Fruit fly (Drosophila melanogaster): ENCODE data around the gene Rab11.

Rab11 gene

dm6 chr3R:21116057-21116456, 4.8 kb downstream of the Rab11 start, which contains the start of gene ppan:
TSS of gene ppan (plus strand) at chr3R:21116254.
- no peak for TF ChIP-seq sens-2 (GFP tag; IDR thresholded peaks at IDR 0.05)
- peak; percentile 53 for TF ChIP-seq Bgb (GFP tag; IDR thresholded peaks at IDR 0.05; ENCODE audit: partially characterized antibody)
- TF ChIP-seq Rfx (GFP tag; IDR thresholded peaks at IDR 0.05) = no peak
- TF ChIP-seq ssp (GFP tag; IDR thresholded peaks at IDR 0.05) = peak; percentile 46
- no peak for TF ChIP-seq az2 (GFP tag; optimal IDR thresholded peaks at IDR 0.05)
- TF ChIP-seq CG4617 (GFP tag; optimal IDR thresholded peaks at IDR 0.05; ENCODE audit: borderline replicate concordance) = peak; percentile 16
- TF ChIP-seq Dll (GFP tag; IDR thresholded peaks at IDR 0.05; ENCODE audit: partially characterized antibody) = 0 out of 4 replicates have a peak, but pooled peaks have one; percentile 34
- TF ChIP-seq CG7372 (GFP tag; IDR thresholded peaks at IDR 0.05) = no peak
- 0 out of 2 replicates have a peak, but pooled peaks have one; percentile 31 for TF ChIP-seq bbx (GFP tag; IDR thresholded peaks at IDR 0.05; ENCODE audit: partially characterized antibody)
- peak; percentile 44 for TF ChIP-seq CG2116 (GFP tag; optimal IDR thresholded peaks at IDR 0.05)
- TF ChIP-seq peb (GFP tag; IDR thresholded peaks at IDR 0.05) = no peak
- no peak for TF ChIP-seq CG10366 (GFP tag; IDR thresholded peaks at IDR 0.05)
- TF ChIP-seq Meics (GFP tag; optimal IDR thresholded peaks at IDR 0.05) = no peak
- no peak for TF ChIP-seq danr (GFP tag; IDR thresholded peaks at IDR 0.05)
- TF ChIP-seq corto (GFP tag; optimal IDR thresholded peaks at IDR 0.05) = no peak
- TF ChIP-seq HmgZ (tag; optimal IDR thresholded peaks at IDR 0.05) = peak; percentile 23
- no peak for TF ChIP-seq Xbp1 (GFP tag; optimal IDR thresholded peaks at IDR 0.05)
- TF ChIP-seq Lhr (GFP tag; optimal IDR thresholded peaks at IDR 0.05) = no peak
- TF ChIP-seq CG13775 (GFP tag; optimal IDR thresholded peaks at IDR 0.05) = no peak
- TF ChIP-seq chm (GFP tag; IDR thresholded peaks at IDR 0.05) = no peak
- TF ChIP-seq Bdp1 (GFP tag; optimal IDR thresholded peaks at IDR 0.05) = no peak
- peak; percentile 53; the same call in 1 of the 2 replicates for TF ChIP-seq CG3847 (GFP tag; IDR thresholded peaks at IDR 0.05)
- TF ChIP-seq CG16813 (GFP tag; IDR thresholded peaks at IDR 0.05; ENCODE audit: partially characterized antibody) = peak; percentile 15; the same call in 1 of the 3 replicates
- TF ChIP-seq Ets97D (GFP tag; optimal IDR thresholded peaks at IDR 0.05) = peak; percentile 58
- TF ChIP-seq Opbp (GFP tag; IDR thresholded peaks at IDR 0.05; ENCODE audit: partially characterized antibody) = peak; percentile 17; the same call in 1 of the 3 replicates
- peak; percentile 70 for TF ChIP-seq Med (GFP tag)
- no peak for TF ChIP-seq fu2 (GFP tag; optimal IDR thresholded peaks at IDR 0.05)
- peak; percentile 20 for TF ChIP-seq Sry-δ (GFP tag; optimal IDR thresholded peaks at IDR 0.05)
- peak; percentile 82 for TF ChIP-seq MBD-R2 (GFP tag; IDR thresholded peaks at IDR 0.05)
- no peak for TF ChIP-seq fru (optimal IDR thresholded peaks at IDR 0.05)
- TF ChIP-seq HLH3B (GFP tag; IDR thresholded peaks at IDR 0.05) = no peak
- no peak for TF ChIP-seq Jarid2 (GFP tag; optimal IDR thresholded peaks at IDR 0.05)
- no peak for TF ChIP-seq HHEX (GFP tag; optimal IDR thresholded peaks at IDR 0.05)
- TF ChIP-seq eve (GFP tag; optimal IDR thresholded peaks at IDR 0.05) = no peak
- no peak for TF ChIP-seq Rx (GFP tag; IDR thresholded peaks at IDR 0.05)
- peak; percentile 44; the same call in 1 of the 3 replicates for TF ChIP-seq knrl (GFP tag; IDR thresholded peaks at IDR 0.05; ENCODE audit: partially characterized antibody)
- TF ChIP-seq HLH4C (GFP tag; IDR thresholded peaks at IDR 0.05; ENCODE audit: partially characterized antibody) = peak; percentile 43; the same call in 1 of the 3 replicates
- no peak for TF ChIP-seq CG32532 (GFP tag; IDR thresholded peaks at IDR 0.05)
- 0 out of 2 replicates have a peak, but pooled peaks have one; percentile 8 for TF ChIP-seq vvl (GFP tag; IDR thresholded peaks at IDR 0.05)
- TF ChIP-seq CG2712 (tag; optimal IDR thresholded peaks at IDR 0.05) = peak; percentile 8
- peak; percentile 6 for TF ChIP-seq Sin3A (optimal IDR thresholded peaks at IDR 0.05)
- no peak for TF ChIP-seq bigmax (GFP tag; optimal IDR thresholded peaks at IDR 0.05)
- TF ChIP-seq CG17186 (GFP tag; optimal IDR thresholded peaks at IDR 0.05) = peak; percentile 46
- TF ChIP-seq ftz-f1 (GFP tag; optimal IDR thresholded peaks at IDR 0.05) = peak; percentile 66
- TF ChIP-seq Oaz (GFP tag; IDR thresholded peaks at IDR 0.05) = no peak
- TF ChIP-seq mld (GFP tag; IDR thresholded peaks at IDR 0.05; ENCODE audit: partially characterized antibody) = no peak
- no peak for TF ChIP-seq twi (tag; optimal IDR thresholded peaks at IDR 0.05)
- TF ChIP-seq CG14441 (GFP tag; IDR thresholded peaks at IDR 0.05) = no peak
- TF ChIP-seq BEAF-32 (GFP tag; optimal IDR thresholded peaks at IDR 0.05) = peak; percentile 39
- TF ChIP-seq CG13287 (GFP tag; IDR thresholded peaks at IDR 0.05; ENCODE audit: partially characterized antibody) = peak; percentile 64
- TF ChIP-seq CG13624 (GFP tag; optimal IDR thresholded peaks at IDR 0.05) = no peak

Measured in whole organism, embryonic.